Worm (Caenorhabditis elegans): ENCODE results near the gene EGAP1.1.

- TF ChIP-seq W03F9.2 (tag; optimal IDR thresholded peaks at IDR 0.05) (no peak), him-1 (tag; optimal IDR thresholded peaks at IDR 0.05) (no peak)
Observed at ce11 chrIII:5965368-5965767, 28.3 kb upstream of the EGAP1.1 start.

All from whole organism, L4/young adult.